Worm (Caenorhabditis elegans) whole organism, L1 larva: ENCODE results near the gene T19B10.12.
A peak's percentile ranks its signal among the peaks of the same experiment; 100 is the strongest.

ENCODE experiments used
- F16B12.6 ChIP-seq: fragments of 150-350 bp; optimal IDR thresholded peaks from 2 replicates; lab custom pipeline; 2014; ENCODE audit warnings: missing biosample characterization, missing genetic modification characterization
- alr-1 ChIP-seq: fragments of 200-800 bp; sonication (Bioruptor generic); optimal IDR thresholded peaks from 2 replicates; lab custom pipeline; 2018; ENCODE audit warnings: borderline replicate concordance, mild to moderate bottlenecking, missing genetic modification characterization, missing compliant biosample characterization
- blmp-1 ChIP-seq: fragments of 150-350 bp; optimal IDR thresholded peaks from 2 replicates; lab custom pipeline; 2014; ENCODE audit warnings: missing biosample characterization, missing genetic modification characterization
- ceh-8 ChIP-seq: fragments of 200-800 bp; sonication (Bioruptor generic); optimal IDR thresholded peaks from 2 replicates; lab custom pipeline; 2018; ENCODE audit warnings: mild to moderate bottlenecking, missing genetic modification characterization, moderate library complexity, missing compliant biosample characterization
- ces-1 ChIP-seq: fragments of 150-350 bp; optimal IDR thresholded peaks from 2 replicates; lab custom pipeline; 2014; ENCODE audit warnings: missing biosample characterization, missing genetic modification reagents, missing genetic modification characterization
- dsc-1 ChIP-seq: sonication (generic microtip); optimal IDR thresholded peaks from 2 replicates; lab custom pipeline; 2016; ENCODE audit warnings: mild to moderate bottlenecking, missing genetic modification characterization, missing compliant biosample characterization
- egl-27 ChIP-seq, 2 experiments: fragments of 150-350 bp in 1 of 2; sonication (generic microtip); optimal IDR thresholded peaks; 3 replicates each; lab custom pipeline; 2017 to 2018; ENCODE audit warnings: missing biosample characterization in 2 of 2, missing genetic modification characterization in 2 of 2, missing genetic modification reagents in 2 of 2
- fkh-10 ChIP-seq: sonication (generic microtip); optimal IDR thresholded peaks from 2 replicates; lab custom pipeline; 2017; ENCODE audit warnings: missing biosample characterization, missing genetic modification reagents, missing genetic modification characterization
- fkh-4 ChIP-seq: sonication (generic microtip); optimal IDR thresholded peaks from 2 replicates; lab custom pipeline; 2016; ENCODE audit warnings: missing compliant biosample characterization, missing genetic modification characterization, borderline replicate concordance
- fkh-8 ChIP-seq: sonication (generic microtip); optimal IDR thresholded peaks from 2 replicates; lab custom pipeline; 2016; ENCODE audit warnings: mild to moderate bottlenecking, missing genetic modification characterization, missing compliant biosample characterization
- hpl-2 ChIP-seq: fragments of 150-350 bp; optimal IDR thresholded peaks from 2 replicates; lab custom pipeline; 2014; ENCODE audit warnings: missing biosample characterization, missing genetic modification reagents, missing genetic modification characterization
- jun-1 ChIP-seq: fragments of 150-350 bp; optimal IDR thresholded peaks from 2 replicates; lab custom pipeline; 2014; ENCODE audit warnings: missing biosample characterization, missing genetic modification reagents, missing genetic modification characterization
- lin-14 ChIP-seq: fragments of 200-800 bp; sonication (Bioruptor generic); optimal IDR thresholded peaks from 2 replicates; lab custom pipeline; 2018; ENCODE audit warnings: mild to moderate bottlenecking, missing genetic modification characterization, moderate library complexity, missing compliant biosample characterization
- lir-3 ChIP-seq: sonication (generic microtip); optimal IDR thresholded peaks from 2 replicates; lab custom pipeline; 2016; ENCODE audit warnings: mild to moderate bottlenecking, missing genetic modification characterization, moderate library complexity, missing compliant biosample characterization; ENCODE audit not compliant: poor library complexity
- mef-2 ChIP-seq: fragments of 150-350 bp; optimal IDR thresholded peaks from 2 replicates; lab custom pipeline; 2014; ENCODE audit warnings: missing biosample characterization, missing genetic modification characterization
- nhr-12 ChIP-seq: sonication (generic microtip); optimal IDR thresholded peaks from 2 replicates; lab custom pipeline; 2017; ENCODE audit warnings: missing biosample characterization, missing genetic modification characterization
- nhr-20 ChIP-seq: sonication (generic microtip); optimal IDR thresholded peaks from 2 replicates; lab custom pipeline; 2016; ENCODE audit warnings: mild to moderate bottlenecking, missing genetic modification characterization, missing compliant biosample characterization
- nhr-47 ChIP-seq: sonication (generic microtip); optimal IDR thresholded peaks from 2 replicates; lab custom pipeline; 2016; ENCODE audit warnings: mild to moderate bottlenecking, missing genetic modification characterization, moderate library complexity, missing compliant biosample characterization
- nhr-76 ChIP-seq: sonication (generic microtip); optimal IDR thresholded peaks from 2 replicates; lab custom pipeline; 2017; ENCODE audit warnings: missing biosample characterization, missing genetic modification characterization
- nhr-77 ChIP-seq: fragments of 150-350 bp; optimal IDR thresholded peaks from 2 replicates; lab custom pipeline; 2014; ENCODE audit warnings: missing biosample characterization, missing genetic modification characterization
- nhr-84 ChIP-seq: sonication (generic microtip); optimal IDR thresholded peaks from 2 replicates; lab custom pipeline; 2017; ENCODE audit warnings: missing biosample characterization, missing genetic modification characterization
- nhr-85 ChIP-seq: sonication (generic microtip); peaks from one replicate; lab custom pipeline; 2016; ENCODE audit warnings: missing genetic modification characterization, inconsistent platforms, missing compliant biosample characterization
- nhr-90 ChIP-seq: sonication (generic microtip); optimal IDR thresholded peaks from 2 replicates; lab custom pipeline; 2016; ENCODE audit warnings: mild to moderate bottlenecking, missing genetic modification characterization, missing compliant biosample characterization; ENCODE audit not compliant: poor library complexity
- pag-3 ChIP-seq: sonication (generic microtip); optimal IDR thresholded peaks from 2 replicates; lab custom pipeline; 2017; ENCODE audit warnings: missing genetic modification characterization, mild to moderate bottlenecking, missing compliant biosample characterization, antibody characterized with exemption, borderline replicate concordance; ENCODE audit not compliant: insufficient read depth
- pax-3 ChIP-seq: fragments of 200-800 bp; sonication (Bioruptor generic); optimal IDR thresholded peaks from 2 replicates; lab custom pipeline; 2018; ENCODE audit warnings: mild to moderate bottlenecking, missing genetic modification characterization, moderate library complexity, missing compliant biosample characterization
- pqm-1 ChIP-seq: sonication (generic microtip); optimal IDR thresholded peaks from 3 replicates; lab custom pipeline; 2017; ENCODE audit warnings: missing biosample characterization, missing genetic modification characterization
- rnt-1 ChIP-seq: sonication (generic microtip); optimal IDR thresholded peaks from 2 replicates; lab custom pipeline; 2016; ENCODE audit warnings: mild to moderate bottlenecking, missing genetic modification characterization, moderate library complexity, missing compliant biosample characterization
- snpc-4 ChIP-seq: fragments of 150-350 bp; optimal IDR thresholded peaks from 2 replicates; lab custom pipeline; 2014; ENCODE audit warnings: missing biosample characterization, missing genetic modification characterization
- snu-23 ChIP-seq: sonication (generic microtip); optimal IDR thresholded peaks from 2 replicates; lab custom pipeline; 2016; ENCODE audit warnings: missing genetic modification characterization, missing compliant biosample characterization
- sox-4 ChIP-seq: sonication (generic microtip); optimal IDR thresholded peaks from 2 replicates; lab custom pipeline; 2016; ENCODE audit warnings: missing genetic modification characterization, missing compliant biosample characterization
- tbx-2 ChIP-seq: sonication (generic microtip); optimal IDR thresholded peaks from 2 replicates; lab custom pipeline; 2016; ENCODE audit warnings: missing genetic modification characterization, missing compliant biosample characterization
- tlp-1 ChIP-seq: fragments of 150-350 bp; optimal IDR thresholded peaks from 2 replicates; lab custom pipeline; 2014; ENCODE audit warnings: missing biosample characterization, missing genetic modification characterization
- unc-130 ChIP-seq: fragments of 150-350 bp; optimal IDR thresholded peaks from 2 replicates; lab custom pipeline; 2017; ENCODE audit warnings: missing biosample characterization, missing genetic modification characterization, inconsistent platforms
- unc-30 ChIP-seq: sonication (generic microtip); optimal IDR thresholded peaks from 2 replicates; lab custom pipeline; 2017; ENCODE audit warnings: missing biosample characterization, missing genetic modification characterization
- vab-15 ChIP-seq: sonication (generic microtip); optimal IDR thresholded peaks from 2 replicates; lab custom pipeline; 2017; ENCODE audit warnings: missing genotype, mild to moderate bottlenecking, missing genetic modification characterization, missing compliant biosample characterization
- zag-1 ChIP-seq: fragments of 150-350 bp; optimal IDR thresholded peaks from 2 replicates; lab custom pipeline; 2014; ENCODE audit warnings: missing biosample characterization, missing genetic modification characterization

Gene T19B10.12

DNA sequence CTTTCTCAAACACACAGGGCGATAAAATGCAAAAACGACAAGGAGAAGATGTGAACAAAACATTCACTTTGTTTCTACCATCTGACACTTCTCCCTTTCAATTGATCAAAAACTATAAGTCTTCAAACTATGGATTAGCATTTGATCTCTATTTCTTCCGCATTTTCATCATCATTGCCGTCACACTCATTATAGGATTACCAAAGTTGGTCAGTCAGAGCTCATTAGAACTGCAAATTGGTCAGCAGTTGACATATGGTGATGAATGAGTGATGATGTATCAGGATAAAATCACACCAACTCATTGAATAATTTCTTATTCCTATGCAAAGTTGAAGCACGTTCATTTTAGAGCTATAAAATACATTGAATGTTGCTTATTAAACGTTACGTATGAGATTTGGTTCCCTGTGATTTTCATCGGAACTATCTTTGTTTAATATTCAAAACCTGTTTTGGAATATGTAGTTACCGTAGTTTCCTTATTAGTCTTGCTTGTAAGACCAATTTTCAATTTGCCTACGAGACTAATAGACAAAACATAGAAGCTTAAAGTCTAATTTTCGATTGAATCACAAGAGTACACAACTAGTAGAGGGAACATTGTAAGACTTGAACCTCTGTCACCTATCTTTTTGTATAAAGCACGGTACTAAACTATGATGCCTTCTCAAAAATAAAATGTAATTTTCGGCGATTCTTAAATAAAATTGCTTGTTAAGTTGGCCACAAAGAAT is 41.2 kb upstream of the T19B10.12 start:
- TF ChIP-seq pax-3 (tag; lab: Kevin White, UChicago) (peak; percentile 17), ces-1 (GFP tag; lab: Kevin White, UChicago) (no peak), fkh-8 (tag; lab: Kevin White, UChicago) (peak; percentile 44), unc-30 (tag; lab: Kevin White, UChicago) (no peak), blmp-1 (tag; lab: Kevin White, UChicago) (peak; percentile 40), rnt-1 (tag; lab: Kevin White, UChicago) (no peak), nhr-90 (tag; lab: Kevin White, UChicago) (no peak), lin-14 (GFP tag; lab: Kevin White, UChicago) (no peak), ceh-8 (peak; percentile 32), dsc-1 (tag; lab: Kevin White, UChicago) (peak; percentile 95), nhr-12 (tag; lab: Kevin White, UChicago) (no peak), alr-1 (tag; lab: Kevin White, UChicago) (no peak), hpl-2 (GFP tag; lab: Kevin White, UChicago) (no peak), tbx-2 (no peak)

DNA sequence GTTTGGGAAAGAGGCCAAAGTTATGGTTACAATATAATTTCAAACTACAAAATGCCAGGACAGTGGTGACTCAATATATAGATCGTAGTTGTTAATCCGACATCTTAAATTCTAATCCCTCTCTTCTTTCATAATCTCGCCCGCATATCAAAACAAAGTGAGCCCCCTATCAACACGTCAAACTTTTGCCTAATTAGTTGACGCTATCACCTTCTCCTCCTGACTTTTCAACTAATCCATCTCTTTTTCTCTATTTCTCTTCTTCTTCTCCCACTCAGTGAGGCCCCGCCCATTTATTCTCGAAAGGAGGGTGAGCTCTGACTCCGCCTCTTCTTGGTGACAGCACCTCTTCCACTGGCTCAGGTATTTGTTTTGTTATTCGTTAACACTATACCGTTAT is 39.5 kb upstream of the T19B10.12 start:
- no peak for TF ChIP-seq blmp-1 (tag; lab: Kevin White, UChicago)
- TF ChIP-seq zag-1 (tag; lab: Kevin White, UChicago) = no peak
- TF ChIP-seq fkh-4 (tag; lab: Kevin White, UChicago) = no peak
- no peak for TF ChIP-seq rnt-1 (tag; lab: Kevin White, UChicago)
- no peak for TF ChIP-seq sox-4 (tag; lab: Kevin White, UChicago)
- peak; percentile 45 for TF ChIP-seq nhr-47 (tag; lab: Kevin White, UChicago)
- peak; percentile 47 for TF ChIP-seq pax-3 (tag; lab: Kevin White, UChicago)
- TF ChIP-seq fkh-10 (GFP tag; lab: Kevin White, UChicago) = peak; percentile 9
- TF ChIP-seq nhr-76 (tag; lab: Kevin White, UChicago) = no peak
- TF ChIP-seq mef-2 (tag; lab: Kevin White, UChicago) = no peak
- TF ChIP-seq dsc-1 (tag; lab: Kevin White, UChicago) = peak; percentile 96
- no peak for TF ChIP-seq F16B12.6 (tag; lab: Kevin White, UChicago)
- TF ChIP-seq unc-130 (tag; lab: Kevin White, UChicago) = no peak
- TF ChIP-seq pag-3 (tag; lab: Kevin White, UChicago) = no peak
- TF ChIP-seq lir-3 (tag; lab: Kevin White, UChicago) = no peak
- no peak for TF ChIP-seq vab-15 (tag; lab: Kevin White, UChicago)
- no peak for TF ChIP-seq nhr-85
- TF ChIP-seq nhr-20 = peak; percentile 4
- no peak for TF ChIP-seq pqm-1
- no peak for TF ChIP-seq tlp-1 (tag; lab: Kevin White, UChicago)
- no peak for TF ChIP-seq nhr-84 (tag; lab: Kevin White, UChicago)
- TF ChIP-seq jun-1 (tag; lab: Kevin White, UChicago) = no peak
- no peak for TF ChIP-seq snpc-4 (tag; lab: Kevin White, UChicago)
- TF ChIP-seq egl-27 (tag; optimal IDR thresholded peaks at IDR 0.05; lab: Kevin White, UChicago) = no peak
- peak; percentile 70 for TF ChIP-seq fkh-8 (tag; lab: Kevin White, UChicago)

DNA sequence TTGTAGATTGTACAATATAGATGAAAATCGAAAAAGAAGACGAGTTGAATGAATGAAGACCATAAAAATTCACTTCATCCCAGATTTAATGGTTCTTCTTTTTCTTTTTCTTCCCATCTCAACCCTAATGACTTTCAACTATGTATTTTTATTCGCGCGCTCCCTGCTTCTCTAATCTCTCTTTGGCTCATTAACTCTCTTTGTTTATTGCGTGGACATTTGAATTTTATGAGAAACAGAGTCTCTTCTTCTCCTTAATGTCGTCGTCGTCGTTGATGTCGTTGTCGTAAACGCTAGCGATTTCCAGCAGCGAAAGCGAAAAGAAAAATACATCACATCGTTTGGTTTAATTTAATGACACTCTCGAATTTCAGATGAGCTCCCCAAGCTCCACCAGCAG is 36.3 kb upstream of the T19B10.12 start:
- TF ChIP-seq snu-23 (GFP tag; lab: Kevin White, UChicago) (no peak), nhr-77 (tag; lab: Kevin White, UChicago) (no peak), dsc-1 (tag; lab: Kevin White, UChicago) (peak; percentile 58)
